Worm (Caenorhabditis elegans) whole organism, L2 larva: Measurements from ENCODE around the gene T05A12.4.

Source experiments
- elt-1 ChIP-seq: fragments of 150-350 bp; optimal IDR thresholded peaks from 2 replicates; lab custom pipeline; 2014; ENCODE audit warnings: missing biosample characterization, missing genetic modification characterization
- elt-3 ChIP-seq: sonication (generic microtip); optimal IDR thresholded peaks from 2 replicates; lab custom pipeline; 2017; ENCODE audit warnings: missing biosample characterization, missing genetic modification characterization
- fos-1 ChIP-seq: fragments of 150-350 bp; optimal IDR thresholded peaks from 2 replicates; lab custom pipeline; 2014; ENCODE audit warnings: missing biosample characterization, missing genetic modification characterization
- lin-39 ChIP-seq: fragments of 150-350 bp; optimal IDR thresholded peaks from 2 replicates; lab custom pipeline; 2014; ENCODE audit warnings: missing biosample characterization, missing genetic modification reagents, missing genetic modification characterization

DNA sequence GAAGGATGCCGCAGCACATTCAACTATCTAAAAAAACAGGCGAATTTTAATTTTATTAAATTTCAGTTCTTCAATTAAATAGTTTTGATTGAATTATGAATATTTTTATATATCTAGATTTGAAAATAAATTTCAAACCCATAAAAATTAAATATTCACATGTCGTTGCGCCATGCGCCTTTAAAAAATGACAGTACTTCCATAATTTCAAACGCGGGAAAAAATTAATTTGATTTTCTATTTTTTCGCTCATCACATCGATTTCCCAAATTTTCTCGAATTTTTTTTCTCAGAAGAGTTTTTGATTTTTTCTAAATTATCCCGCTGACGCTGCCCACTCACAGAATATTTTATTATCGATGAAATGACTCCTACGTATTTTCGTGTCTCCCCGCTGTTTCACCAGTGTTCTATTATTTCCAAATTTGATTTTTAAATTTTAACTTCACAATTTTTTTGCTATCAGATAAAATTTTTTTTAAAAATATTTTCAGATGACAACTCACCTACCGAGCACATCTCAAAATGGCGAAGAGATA lies 45.2 kb upstream of the T05A12.4 start, which contains the start of gene lip-1:
- no peak for TF ChIP-seq elt-1 (tag; lab: Kevin White, UChicago)
- no peak for TF ChIP-seq elt-3
- no peak for TF ChIP-seq fos-1
- TF ChIP-seq lin-39 (tag; lab: Kevin White, UChicago), result no peak
